Worm (Caenorhabditis elegans) whole organism, young adult: Measurements from ENCODE around the gene ZK757.2.

Experiments
- B0019.2 ChIP-seq: fragments of 200-800 bp; sonication (Bioruptor generic); conservative IDR thresholded peaks from 2 replicates; pipeline ENCODE4 v1.3.6; 2022; ENCODE audit warnings: missing genetic modification reagents, missing genetic modification characterization, missing compliant biosample characterization
- D2030.7 ChIP-seq: fragments of 200-800 bp; sonication (Bioruptor generic); IDR thresholded peaks from 2 replicates; pipeline ENCODE4 v1.3.6; 2022; ENCODE audit warnings: missing genetic modification reagents, missing genetic modification characterization, missing compliant biosample characterization
- F10E7.11 ChIP-seq: sonication (generic microtip); optimal IDR thresholded peaks from 2 replicates; lab custom pipeline; 2017; ENCODE audit warnings: mild to moderate bottlenecking, missing genetic modification characterization, moderate library complexity, missing compliant biosample characterization
- F33H1.4 ChIP-seq: fragments of 200-800 bp; sonication (Bioruptor generic); IDR thresholded peaks from 2 replicates; pipeline ENCODE4 v1.3.6; 2022; ENCODE audit warnings: missing genetic modification reagents, missing genetic modification characterization, missing compliant biosample characterization
- F57A8.1 ChIP-seq: fragments of 200-800 bp; sonication (Bioruptor generic); optimal IDR thresholded peaks from 2 replicates; lab custom pipeline; 2018; ENCODE audit warnings: mild to moderate bottlenecking, missing genetic modification characterization, moderate library complexity, missing compliant biosample characterization
- F57C9.4 ChIP-seq: sonication (generic microtip); optimal IDR thresholded peaks from 2 replicates; lab custom pipeline; 2017; ENCODE audit warnings: mild to moderate bottlenecking, missing genetic modification characterization, missing compliant biosample characterization
- K11D2.4 ChIP-seq: fragments of 200-800 bp; sonication (Bioruptor generic); IDR thresholded peaks from 2 replicates; pipeline ENCODE4 v1.3.6; 2022; ENCODE audit warnings: missing genetic modification reagents, missing genetic modification characterization, missing compliant biosample characterization
- T07F8.4 ChIP-seq: sonication (generic microtip); optimal IDR thresholded peaks from 2 replicates; lab custom pipeline; 2016; ENCODE audit warnings: mild to moderate bottlenecking, missing genetic modification characterization, moderate library complexity, missing compliant biosample characterization
- T26A5.8 ChIP-seq: sonication (generic microtip); optimal IDR thresholded peaks from 2 replicates; lab custom pipeline; 2016; ENCODE audit warnings: missing genetic modification characterization, missing compliant biosample characterization
- Y79H2A.3 ChIP-seq: fragments of 200-800 bp; sonication (Bioruptor generic); conservative IDR thresholded peaks from 2 replicates; pipeline ENCODE4 v1.3.6; 2022; ENCODE audit warnings: missing genetic modification reagents, missing genetic modification characterization, missing compliant biosample characterization
- Y95B8A.8 ChIP-seq: fragments of 200-800 bp; sonication (Bioruptor generic); IDR thresholded peaks from 2 replicates; pipeline ENCODE4 v1.3.6; 2022; ENCODE audit warnings: missing genetic modification reagents, missing genetic modification characterization, missing compliant biosample characterization
- athp-1 ChIP-seq: sonication (generic microtip); optimal IDR thresholded peaks from 2 replicates; lab custom pipeline; 2017; ENCODE audit warnings: mild to moderate bottlenecking, missing genetic modification characterization, missing compliant biosample characterization
- attf-3 ChIP-seq: fragments of 200-800 bp; sonication (Bioruptor generic); conservative IDR thresholded peaks from 2 replicates; pipeline ENCODE4 v1.3.6; 2022; ENCODE audit warnings: missing genetic modification reagents, missing genetic modification characterization, missing compliant biosample characterization
- attf-5 ChIP-seq: fragments of 200-800 bp; sonication (Bioruptor generic); optimal IDR thresholded peaks from 2 replicates; lab custom pipeline; 2018; ENCODE audit warnings: mild to moderate bottlenecking, missing genetic modification characterization, missing compliant biosample characterization
- attf-6 ChIP-seq: fragments of 200-800 bp; sonication (Bioruptor generic); IDR thresholded peaks from 2 replicates; pipeline ENCODE4 v1.3.6; 2022; ENCODE audit warnings: missing genetic modification reagents, missing genetic modification characterization, missing compliant biosample characterization
- bed-2 ChIP-seq: fragments of 200-800 bp; sonication (Bioruptor generic); IDR thresholded peaks from 2 replicates; pipeline ENCODE4 v1.3.6; 2022; ENCODE audit warnings: missing genetic modification reagents, missing genetic modification characterization, missing compliant biosample characterization
- ccch-3 ChIP-seq: fragments of 200-800 bp; sonication (Bioruptor generic); optimal IDR thresholded peaks from 2 replicates; lab custom pipeline; 2018; ENCODE audit warnings: mild to moderate bottlenecking, missing genetic modification characterization, missing compliant biosample characterization
- ceh-79 ChIP-seq: sonication (generic microtip); optimal IDR thresholded peaks from 2 replicates; lab custom pipeline; 2017; ENCODE audit warnings: mild to moderate bottlenecking, missing genetic modification characterization, missing compliant biosample characterization
- ceh-91 ChIP-seq: fragments of 200-800 bp; sonication (Bioruptor generic); IDR thresholded peaks from 2 replicates; pipeline ENCODE4 v1.3.6; 2022; ENCODE audit warnings: missing genetic modification reagents, missing genetic modification characterization, missing compliant biosample characterization
- chd-7 ChIP-seq: sonication (generic microtip); optimal IDR thresholded peaks from 2 replicates; lab custom pipeline; 2016; ENCODE audit warnings: mild to moderate bottlenecking, missing genetic modification characterization, moderate library complexity, missing compliant biosample characterization
- die-1 ChIP-seq: sonication (generic microtip); optimal IDR thresholded peaks from 2 replicates; lab custom pipeline; 2016; ENCODE audit warnings: missing genotype, mild to moderate bottlenecking, missing genetic modification characterization, missing compliant biosample characterization
- egl-18 ChIP-seq: fragments of 200-800 bp; sonication (Bioruptor generic); IDR thresholded peaks from 2 replicates; pipeline ENCODE4 v1.3.6; 2022; ENCODE audit warnings: missing genetic modification reagents, missing genetic modification characterization, missing compliant biosample characterization
- egl-44 ChIP-seq: fragments of 200-800 bp; sonication (Bioruptor generic); IDR thresholded peaks from 2 replicates; pipeline ENCODE4 v1.3.6; 2022; ENCODE audit warnings: missing genetic modification reagents, missing genetic modification characterization, missing compliant biosample characterization
- ets-4 ChIP-seq: fragments of 200-800 bp; sonication (Bioruptor generic); optimal IDR thresholded peaks from 2 replicates; lab custom pipeline; 2018; ENCODE audit warnings: mild to moderate bottlenecking, missing genetic modification characterization, missing compliant biosample characterization
- fkh-3 ChIP-seq: sonication (generic microtip); optimal IDR thresholded peaks from 2 replicates; lab custom pipeline; 2016; ENCODE audit warnings: mild to moderate bottlenecking, missing genetic modification characterization, missing compliant biosample characterization
- gei-17 ChIP-seq: fragments of 200-800 bp; sonication (Bioruptor generic); optimal IDR thresholded peaks from 2 replicates; lab custom pipeline; 2018; ENCODE audit warnings: mild to moderate bottlenecking, missing genetic modification characterization, missing compliant biosample characterization
- him-1 ChIP-seq: sonication (generic microtip); optimal IDR thresholded peaks from 2 replicates; lab custom pipeline; 2016; ENCODE audit warnings: missing genotype, missing genetic modification reagents, missing genetic modification characterization, missing compliant biosample characterization
- hmg-20 ChIP-seq: fragments of 200-800 bp; sonication (Bioruptor generic); IDR thresholded peaks from 2 replicates; pipeline ENCODE4 v1.3.6; 2022; ENCODE audit warnings: missing genetic modification reagents, missing genetic modification characterization, missing compliant biosample characterization
- lag-1 ChIP-seq: fragments of 200-800 bp; sonication (Bioruptor generic); IDR thresholded peaks from 2 replicates; pipeline ENCODE4 v1.3.6; 2022; ENCODE audit warnings: missing genetic modification reagents, missing genetic modification characterization, missing compliant biosample characterization
- lin-35 ChIP-seq, 3 experiments: fragments of 150-350 bp in 2 of 3; sonication (generic microtip) in 1 of 3; optimal IDR thresholded peaks; 2 replicates each; lab custom pipeline; 2014 to 2018; ENCODE audit warnings: missing biosample characterization in 3 of 3, missing genetic modification characterization in 3 of 3, missing genetic modification reagents in 3 of 3
- lsl-1 ChIP-seq: fragments of 200-800 bp; sonication (Bioruptor generic); optimal IDR thresholded peaks from 2 replicates; lab custom pipeline; 2018; ENCODE audit warnings: mild to moderate bottlenecking, missing genetic modification characterization, moderate library complexity, missing compliant biosample characterization
- madf-6 ChIP-seq: fragments of 200-800 bp; sonication (Bioruptor generic); IDR thresholded peaks from 2 replicates; pipeline ENCODE4 v1.3.6; 2022; ENCODE audit warnings: missing genetic modification reagents, missing genetic modification characterization, missing compliant biosample characterization
- madf-8 ChIP-seq: fragments of 200-800 bp; sonication (Bioruptor generic); conservative IDR thresholded peaks from 2 replicates; pipeline ENCODE4 v1.3.6; 2022; ENCODE audit warnings: missing genetic modification reagents, missing genetic modification characterization, missing compliant biosample characterization
- nhr-179 ChIP-seq: sonication (generic microtip); optimal IDR thresholded peaks from 2 replicates; lab custom pipeline; 2016; ENCODE audit warnings: mild to moderate bottlenecking, missing genetic modification characterization, missing compliant biosample characterization
- nhr-80 ChIP-seq: sonication (generic microtip); optimal IDR thresholded peaks from 2 replicates; lab custom pipeline; 2016; ENCODE audit warnings: missing genetic modification characterization, missing compliant biosample characterization
- pbrm-1 ChIP-seq: fragments of 200-800 bp; sonication (Bioruptor generic); IDR thresholded peaks from 2 replicates; pipeline ENCODE4 v1.3.6; 2022; ENCODE audit warnings: missing genetic modification reagents, missing genetic modification characterization, missing compliant biosample characterization
- snpc-1.1 ChIP-seq: sonication (generic microtip); optimal IDR thresholded peaks from 2 replicates; lab custom pipeline; 2017; ENCODE audit warnings: missing genetic modification characterization, mild to moderate bottlenecking, missing compliant biosample characterization, antibody characterized with exemption, moderate library complexity, missing genotype, missing genetic modification reagents; ENCODE audit not compliant: insufficient read depth
- snpc-4 ChIP-seq, 5 experiments: fragments of 150-350 bp in 1 of 5; sonication (generic microtip) in 4 of 5; optimal IDR thresholded peaks; 2 replicates each; lab custom pipeline; 2014 to 2018; ENCODE audit warnings: missing genetic modification characterization in 5 of 5, missing biosample characterization in 3 of 5, antibody characterized with exemption in 2 of 5, mild to moderate bottlenecking in 2 of 5, missing compliant biosample characterization in 2 of 5, missing genotype in 2 of 5, moderate library complexity in 2 of 5, missing genetic modification reagents in 1 of 5
- somi-1 ChIP-seq: fragments of 200-800 bp; sonication (Bioruptor generic); optimal IDR thresholded peaks from 2 replicates; lab custom pipeline; 2018; ENCODE audit warnings: mild to moderate bottlenecking, missing genetic modification characterization, missing compliant biosample characterization
- sptf-2 ChIP-seq: fragments of 200-800 bp; sonication (Bioruptor generic); optimal IDR thresholded peaks from 2 replicates; lab custom pipeline; 2018; ENCODE audit warnings: mild to moderate bottlenecking, missing genetic modification characterization, missing compliant biosample characterization
- tbp1 ChIP-seq: fragments of 200-800 bp; sonication (Bioruptor generic); optimal IDR thresholded peaks from 2 replicates; lab custom pipeline; 2018; ENCODE audit warnings: mild to moderate bottlenecking, missing genetic modification characterization, missing compliant biosample characterization
- unc-130 ChIP-seq: sonication (generic microtip); optimal IDR thresholded peaks from 2 replicates; lab custom pipeline; 2016; ENCODE audit warnings: missing genetic modification reagents, missing genetic modification characterization, missing compliant biosample characterization
- ztf-18 ChIP-seq: sonication (generic microtip); optimal IDR thresholded peaks from 2 replicates; lab custom pipeline; 2016; ENCODE audit warnings: missing genotype, mild to moderate bottlenecking, missing genetic modification characterization, missing compliant biosample characterization
- ztf-28 ChIP-seq: fragments of 200-800 bp; sonication (Bioruptor generic); IDR thresholded peaks from 2 replicates; pipeline ENCODE4 v1.3.6; 2022; ENCODE audit warnings: missing genetic modification reagents, missing genetic modification characterization, missing compliant biosample characterization

Gene ZK757.2

DNA sequence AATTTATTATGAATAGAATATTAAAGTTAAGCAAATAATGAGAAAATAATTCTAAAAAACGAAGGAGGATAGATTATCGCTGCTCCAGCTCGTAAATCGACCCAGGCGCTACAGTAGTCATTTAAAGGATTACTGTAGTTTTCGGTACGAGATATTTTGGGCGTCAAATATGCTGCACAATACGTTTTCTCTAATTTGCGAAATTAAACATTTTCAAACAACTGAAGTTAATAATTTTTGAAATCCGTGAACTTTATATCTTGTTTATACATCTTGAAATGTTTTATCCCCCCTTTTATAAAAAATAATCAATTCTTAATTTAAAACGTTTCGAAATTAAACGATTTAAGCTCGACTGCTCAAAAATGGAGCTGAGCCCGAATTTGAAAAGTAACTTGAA is 32.6 kb downstream of the ZK757.2 start, which contains the start of gene K11H3.2:
TSS of gene K11H3.2 (plus strand) at position 301 of the 400 bp plus-strand sequence.
- TF ChIP-seq egl-18 (GFP tag; lab: Robert Waterston, UW) (no peak), lsl-1 (peak; percentile 13), attf-6 (GFP tag; lab: Robert Waterston, UW) (no peak), F57C9.4 (no peak), Y95B8A.8 (no peak)
- TF ChIP-seq, all 124 proteins: peak for 1

ce11 chrIII:9843715-9844114 is 35.0 kb downstream of the ZK757.2 start, which contains the start of gene K11H3.5:
Gene K11H3.5, plus strand, starts transcription at chrIII:9843768.
- TF ChIP-seq ccch-3 (GFP tag; lab: Kevin White, UChicago) (no peak), hmg-20 (no peak)
- TF ChIP-seq, all 124 proteins: peak for 0

DNA sequence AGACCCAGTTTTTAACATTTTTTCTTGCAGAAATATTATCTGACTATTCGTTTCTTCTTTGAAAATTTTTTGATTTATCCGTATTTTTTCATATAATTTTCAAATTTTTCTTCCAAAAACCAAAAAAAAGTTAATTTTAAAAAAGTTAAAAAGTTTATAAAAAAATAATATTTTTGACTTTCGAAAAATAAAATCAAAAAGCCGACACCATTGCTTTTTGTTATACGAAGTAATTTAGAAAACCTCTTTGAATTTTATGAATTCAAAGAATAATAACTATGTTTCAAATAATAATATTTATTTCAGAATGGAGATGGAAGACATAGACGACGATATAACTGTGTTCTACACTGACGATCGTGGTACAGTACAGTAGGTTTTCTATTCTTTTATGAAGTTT is 43.8 kb downstream of the ZK757.2 start, which contains the start of gene K11H3.8:
TSS of gene K11H3.8 (plus strand) at position 301 of the 400 bp plus-strand sequence.
- TF ChIP-seq tbp1 (no peak), ceh-79 (tag; lab: Kevin White, UChicago) (no peak), egl-44 (GFP tag; lab: Robert Waterston, UW) (no peak), egl-18 (GFP tag; lab: Robert Waterston, UW) (no peak), ztf-18 (tag; lab: Kevin White, UChicago) (no peak), attf-6 (GFP tag; lab: Robert Waterston, UW) (no peak), Y95B8A.8 (no peak), die-1 (no peak), T26A5.8 (no peak), ets-4 (no peak), F57A8.1 (GFP tag; lab: Kevin White, UChicago) (no peak), sptf-2 (GFP tag; lab: Kevin White, UChicago) (no peak), athp-1 (no peak), somi-1 (no peak), chd-7 (tag; lab: Kevin White, UChicago) (no peak), K11D2.4 (GFP tag; lab: Robert Waterston, UW) (no peak)

- peak; percentile 52 for TF ChIP-seq madf-8 (GFP tag; lab: Robert Waterston, UW)
- TF ChIP-seq snpc-4 (GFP tag; optimal IDR thresholded peaks at IDR 0.05; lab: Kevin White, UChicago), result no peak
- peak in 1 of 4 experiments; percentile 11 for TF ChIP-seq snpc-4 (tag; optimal IDR thresholded peaks at IDR 0.05; lab: Kevin White, UChicago)
- TF ChIP-seq D2030.7 (GFP tag; lab: Robert Waterston, UW), result peak; percentile 20; the same call in 1 of the 2 replicates
- peak; percentile 83 for TF ChIP-seq lsl-1
- peak; percentile 59; the same call in 1 of the 2 replicates for TF ChIP-seq madf-6
- TF ChIP-seq him-1, result no peak
- TF ChIP-seq hmg-20, result no peak
- TF ChIP-seq lag-1, result no peak
- peak; percentile 52 for TF ChIP-seq F33H1.4 (GFP tag; lab: Robert Waterston, UW)
- no peak for TF ChIP-seq gei-17 (GFP tag; lab: Kevin White, UChicago)
- peak; percentile 43 for TF ChIP-seq unc-130
These were observed 46.2 kb downstream of the ZK757.2 start for ce11 chrIII:9832569-9832968.

DNA sequence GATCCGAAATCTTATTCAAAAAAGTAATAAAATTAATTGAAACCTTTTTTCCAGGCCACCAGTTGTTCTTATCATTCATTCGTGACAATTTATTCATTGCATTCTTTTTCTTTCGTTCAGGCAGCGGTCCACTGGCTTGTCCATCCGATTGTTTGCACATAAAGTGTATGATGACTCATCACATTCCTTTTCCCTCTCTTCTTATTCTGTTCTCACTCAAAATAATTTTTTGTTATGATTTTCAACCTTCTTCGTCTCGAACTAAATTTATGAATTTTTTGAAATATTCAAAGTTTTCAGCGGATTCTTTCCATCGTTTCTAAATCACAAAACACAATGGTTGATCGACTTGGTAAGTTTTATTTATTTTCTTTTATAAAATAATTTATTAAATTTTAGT is 48.2 kb downstream of the ZK757.2 start, which contains the start of gene ZK632.12:
TSS of gene ZK632.12 (plus strand) at position 301 of the 400 bp plus-strand sequence.
- TF ChIP-seq attf-5 (GFP tag; lab: Kevin White, UChicago) (no peak), F10E7.11 (no peak), nhr-80 (tag; lab: Kevin White, UChicago) (no peak), ceh-91 (no peak), Y79H2A.3 (GFP tag; lab: Robert Waterston, UW) (no peak), fkh-3 (tag; lab: Kevin White, UChicago) (no peak), snpc-1.1 (tag; lab: Kevin White, UChicago) (no peak), attf-3 (GFP tag; lab: Robert Waterston, UW) (no peak), B0019.2 (GFP tag; lab: Robert Waterston, UW) (no peak), bed-2 (GFP tag; lab: Robert Waterston, UW) (no peak), lin-35 (GFP tag; optimal IDR thresholded peaks at IDR 0.05; lab: Kevin White, UChicago) (no peak), F33H1.4 (GFP tag; lab: Robert Waterston, UW) (no peak), pbrm-1 (GFP tag; lab: Robert Waterston, UW) (no peak), nhr-179 (tag; lab: Kevin White, UChicago) (no peak), ztf-28 (GFP tag; lab: Robert Waterston, UW) (no peak), T07F8.4 (no peak)
